Fruit fly (Drosophila melanogaster): ENCODE results near the gene H15.

The H15 gene

DNA sequence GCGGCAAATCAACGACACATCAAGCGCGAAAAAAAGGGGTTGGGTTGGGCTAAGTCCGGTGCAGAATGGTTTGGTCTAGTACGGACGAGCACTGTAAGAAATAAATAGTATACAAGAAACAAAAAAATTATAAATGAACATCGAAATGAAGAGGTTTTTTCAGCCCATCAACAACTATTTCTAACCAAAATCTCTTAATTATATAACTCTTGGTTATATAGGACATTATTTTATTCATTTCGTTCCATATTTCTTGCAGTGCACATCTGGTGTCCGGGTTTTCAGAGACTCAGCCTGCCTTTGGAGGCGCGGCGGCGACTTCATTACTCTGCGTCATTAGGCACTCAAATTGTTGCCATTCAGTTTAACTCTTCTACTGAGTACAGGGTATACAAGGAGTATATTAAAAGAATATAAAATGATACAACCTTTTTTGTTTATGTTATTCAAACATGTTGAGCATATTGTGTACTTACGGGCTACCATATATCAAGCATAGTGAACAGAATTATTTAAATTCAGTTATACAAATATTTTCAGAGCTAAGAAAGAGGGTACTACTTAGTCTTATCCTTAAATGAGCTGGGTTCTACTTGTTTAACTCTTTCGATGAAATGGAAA lies 29.4 kb downstream of the H15 start (continued):
- TF ChIP-seq Lpt (GFP tag; optimal IDR thresholded peaks at IDR 0.05) = no peak
- no peak for TF ChIP-seq CG32006 (GFP tag; optimal IDR thresholded peaks at IDR 0.05)
- TF ChIP-seq CG8119 (GFP tag; IDR thresholded peaks at IDR 0.05) = no peak
- peak; percentile 10 for TF ChIP-seq topi (GFP tag; optimal IDR thresholded peaks at IDR 0.05)
- peak; percentile 42 for TF ChIP-seq achi (GFP tag; optimal IDR thresholded peaks at IDR 0.05)
- TF ChIP-seq fd85E (GFP tag; optimal IDR thresholded peaks at IDR 0.05) = no peak
- TF ChIP-seq Smox (GFP tag; optimal IDR thresholded peaks at IDR 0.05) = peak; percentile 16
- TF ChIP-seq CG7368 (GFP tag; optimal IDR thresholded peaks at IDR 0.05) = no peak
- no peak for TF ChIP-seq Eip75B (GFP tag; optimal IDR thresholded peaks at IDR 0.05)
- TF ChIP-seq Eip93F (GFP tag; optimal IDR thresholded peaks at IDR 0.05) = no peak
- no peak for TF ChIP-seq eg (GFP tag; IDR thresholded peaks at IDR 0.05)
- TF ChIP-seq Hr4 (GFP tag; optimal IDR thresholded peaks at IDR 0.05) = no peak
- no peak for TF ChIP-seq CG6808 (GFP tag; optimal IDR thresholded peaks at IDR 0.05)
- no peak for TF ChIP-seq cyc (GFP tag; optimal IDR thresholded peaks at IDR 0.05)
- TF ChIP-seq CG10669 (GFP tag; optimal IDR thresholded peaks at IDR 0.05) = no peak
- TF ChIP-seq svp (GFP tag) = peak; percentile 69
- peak; percentile 9 for TF ChIP-seq Ets96B (tag; optimal IDR thresholded peaks at IDR 0.05)
- peak; percentile 16 for TF ChIP-seq Met (GFP tag; optimal IDR thresholded peaks at IDR 0.05)
- no peak for TF ChIP-seq CG8319 (GFP tag; optimal IDR thresholded peaks at IDR 0.05)
- no peak for TF ChIP-seq dsx (GFP tag; optimal IDR thresholded peaks at IDR 0.05; ENCODE audit: poor library complexity, severe bottlenecking)
- TF ChIP-seq pdm3 (GFP tag; optimal IDR thresholded peaks at IDR 0.05) = no peak

DNA sequence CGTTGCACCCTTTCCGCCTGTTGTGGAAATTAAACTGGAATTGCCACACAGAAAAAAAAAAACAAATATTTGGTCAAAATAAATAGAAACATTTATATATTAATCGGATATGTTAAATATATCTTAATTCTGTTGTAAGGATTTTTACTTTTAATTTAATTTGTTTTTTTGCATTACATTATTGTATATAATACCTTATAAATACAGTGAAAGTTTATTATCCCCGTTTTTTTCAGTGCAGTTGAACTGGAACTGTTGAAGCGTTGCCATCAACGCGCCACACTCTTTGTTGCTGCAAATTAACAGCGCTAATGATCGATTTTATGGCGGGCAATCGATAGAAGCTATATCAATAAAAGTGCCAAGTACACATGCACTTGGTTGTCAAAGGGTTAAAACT lies 30.2 kb downstream of the H15 start:
- peak; percentile 50 for TF ChIP-seq CG34406 (GFP tag; optimal IDR thresholded peaks at IDR 0.05)
- TF ChIP-seq Hr39 (GFP tag; optimal IDR thresholded peaks at IDR 0.05) = no peak
- peak; percentile 35 for TF ChIP-seq pdm3 (GFP tag; optimal IDR thresholded peaks at IDR 0.05)
- peak; percentile 24 to 31 for TF ChIP-seq ss (GFP tag; optimal IDR thresholded peaks at IDR 0.05)
- peak; percentile 29 for TF ChIP-seq OdsH (GFP tag; optimal IDR thresholded peaks at IDR 0.05)
- TF ChIP-seq net (GFP tag; optimal IDR thresholded peaks at IDR 0.05) = peak; percentile 25
- TF ChIP-seq Eip93F (GFP tag; optimal IDR thresholded peaks at IDR 0.05) = no peak
- TF ChIP-seq Sox14 (GFP tag; optimal IDR thresholded peaks at IDR 0.05) = no peak
- TF ChIP-seq Blimp-1 (GFP tag; optimal IDR thresholded peaks at IDR 0.05) = no peak
- no peak for TF ChIP-seq Eip75B (GFP tag; optimal IDR thresholded peaks at IDR 0.05)
- peak; percentile 15 for TF ChIP-seq CG7368 (GFP tag; optimal IDR thresholded peaks at IDR 0.05)
- peak; percentile 19 for TF ChIP-seq acj6 (GFP tag; optimal IDR thresholded peaks at IDR 0.05)
- no peak for TF ChIP-seq salr (GFP tag; optimal IDR thresholded peaks at IDR 0.05)
- TF ChIP-seq svp (GFP tag) = peak; percentile 48
- peak; percentile 49 for TF ChIP-seq CG32006 (GFP tag; optimal IDR thresholded peaks at IDR 0.05)
- TF ChIP-seq CG6276 (GFP tag; optimal IDR thresholded peaks at IDR 0.05) = peak; percentile 8
- TF ChIP-seq dsx (GFP tag; optimal IDR thresholded peaks at IDR 0.05; ENCODE audit: poor library complexity, severe bottlenecking) = no peak
- TF ChIP-seq Ets96B (tag; optimal IDR thresholded peaks at IDR 0.05) = no peak
- TF ChIP-seq CG3919 (GFP tag; optimal IDR thresholded peaks at IDR 0.05) = peak; percentile 50
- peak; percentile 44 for TF ChIP-seq topi (GFP tag; optimal IDR thresholded peaks at IDR 0.05)
- TF ChIP-seq CG9139 (GFP tag; optimal IDR thresholded peaks at IDR 0.05) = no peak
- peak; percentile 47 for TF ChIP-seq Smox (GFP tag; optimal IDR thresholded peaks at IDR 0.05)
- TF ChIP-seq spab (GFP tag; optimal IDR thresholded peaks at IDR 0.05) = no peak
- peak; percentile 29 for TF ChIP-seq CG6792 (GFP tag; optimal IDR thresholded peaks at IDR 0.05)
- no peak for TF ChIP-seq Hr38 (GFP tag; optimal IDR thresholded peaks at IDR 0.05)
- TF ChIP-seq achi (GFP tag; optimal IDR thresholded peaks at IDR 0.05) = peak; percentile 43
- no peak for TF ChIP-seq CG11902 (GFP tag; optimal IDR thresholded peaks at IDR 0.05)
- TF ChIP-seq CG6808 (GFP tag; optimal IDR thresholded peaks at IDR 0.05) = peak; percentile 23
- TF ChIP-seq Lpt (GFP tag; optimal IDR thresholded peaks at IDR 0.05) = no peak
- peak; percentile 22 for TF ChIP-seq CG10631 (GFP tag; optimal IDR thresholded peaks at IDR 0.05)
- no peak for TF ChIP-seq eg (GFP tag; IDR thresholded peaks at IDR 0.05)
- peak; percentile 14 for TF ChIP-seq Met (GFP tag; optimal IDR thresholded peaks at IDR 0.05)
- TF ChIP-seq CG8319 (GFP tag; optimal IDR thresholded peaks at IDR 0.05) = peak; percentile 12
- TF ChIP-seq fd59A (GFP tag; optimal IDR thresholded peaks at IDR 0.05) = no peak
- TF ChIP-seq CG16779 (tag; optimal IDR thresholded peaks at IDR 0.05) = no peak
- no peak for TF ChIP-seq CG11762 (GFP tag; optimal IDR thresholded peaks at IDR 0.05; ENCODE audit: insufficient read depth)
- peak; percentile 63 for TF ChIP-seq CG15336 (GFP tag; IDR thresholded peaks at IDR 0.05)
- peak; percentile 86 for TF ChIP-seq Eip78C (GFP tag)
- no peak for TF ChIP-seq Sox102F (GFP tag; optimal IDR thresholded peaks at IDR 0.05)
- TF ChIP-seq CG8119 (GFP tag; IDR thresholded peaks at IDR 0.05) = peak; percentile 64
- TF ChIP-seq fkh (GFP tag; optimal IDR thresholded peaks at IDR 0.05) = no peak
- TF ChIP-seq Gug (GFP tag; IDR thresholded peaks at IDR 0.05) = 0 out of 2 replicates have a peak, but pooled peaks have one; percentile 16
- TF ChIP-seq CG6163 (GFP tag; IDR thresholded peaks at IDR 0.05) = peak; percentile 50; the same call in 1 of the 3 replicates

Data from whole organism, prepupa.